Worm (Caenorhabditis elegans): ENCODE data around the gene lgc-43.

Gene lgc-43

ce11 chrIV:10628724-10629123 lies 50.3 kb downstream of the lgc-43 start, which contains the start of gene R09H10.5 (continued):
- TF ChIP-seq dmd-9 (GFP tag; IDR thresholded peaks at IDR 0.05) (no peak), Y105C5A.15 (GFP tag; IDR thresholded peaks at IDR 0.05) (no peak), mdt-29 (GFP tag; IDR thresholded peaks at IDR 0.05) (no peak), nhr-25 (tag; optimal IDR thresholded peaks at IDR 0.05; ENCODE audit: borderline replicate concordance, insufficient read depth) (no peak), tag-97 (GFP tag; IDR thresholded peaks at IDR 0.05) (no peak), mxl-2 (GFP tag; conservative IDR thresholded peaks at IDR 0.05) (no peak), nhr-42 (GFP tag; IDR thresholded peaks at IDR 0.05) (no peak), aha-1 (tag) (no peak), egl-27 (tag; optimal IDR thresholded peaks at IDR 0.05) (no peak), dmd-8 (GFP tag; IDR thresholded peaks at IDR 0.05) (no peak), madf-5 (GFP tag; IDR thresholded peaks at IDR 0.05) (no peak), daf-8 (GFP tag; IDR thresholded peaks at IDR 0.05) (no peak), nhr-10 (tag; optimal IDR thresholded peaks at IDR 0.05) (no peak), nhr-76 (tag; optimal IDR thresholded peaks at IDR 0.05) (no peak), nhr-41 (GFP tag; IDR thresholded peaks at IDR 0.05) (no peak), aly-2 (tag; optimal IDR thresholded peaks at IDR 0.05) (no peak), zfp-3 (GFP tag; conservative IDR thresholded peaks at IDR 0.05) (no peak), php-3 (GFP tag; IDR thresholded peaks at IDR 0.05) (peak; percentile 98), dpl-1 (GFP tag; optimal IDR thresholded peaks at IDR 0.05) (no peak), lir-3 (tag; optimal IDR thresholded peaks at IDR 0.05) (no peak), gei-8 (GFP tag; optimal IDR thresholded peaks at IDR 0.05) (no peak)

DNA sequence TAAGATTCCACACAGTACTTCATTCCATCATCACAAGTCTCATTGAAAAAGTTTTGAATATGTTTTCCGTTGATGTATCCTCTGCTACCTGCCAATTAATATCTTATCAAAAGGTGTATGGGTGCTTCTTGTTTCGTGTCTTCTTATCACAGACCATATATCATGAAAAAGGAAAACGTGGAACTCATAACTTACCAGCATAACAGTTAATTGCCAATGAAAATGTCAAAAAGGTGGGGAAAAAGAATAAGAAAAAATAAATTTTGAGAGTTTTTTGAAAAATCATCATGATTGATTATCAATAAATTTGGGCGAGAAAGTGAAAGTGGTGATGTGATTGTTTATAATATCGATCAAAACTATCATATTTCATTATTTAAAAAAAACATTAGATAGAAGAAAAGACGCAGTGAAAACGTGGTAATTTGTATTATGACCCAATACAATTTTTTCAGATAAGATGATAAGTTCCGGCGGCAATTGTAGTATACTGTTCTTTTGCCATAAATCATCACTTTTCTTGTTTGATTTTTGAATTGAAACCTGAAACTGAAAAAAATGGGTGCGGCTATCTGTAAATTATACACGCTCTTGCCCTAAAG lies 52.6 kb downstream of the lgc-43 start, which contains the start of gene F56C4.4:
Gene F56C4.4, minus strand, starts transcription at position 315 of the 602 bp plus-strand sequence.
- TF ChIP-seq aha-1 (tag) (peak; percentile 20), php-3 (GFP tag; IDR thresholded peaks at IDR 0.05) (peak; percentile 95), fos-1 (tag; optimal IDR thresholded peaks at IDR 0.05) (no peak), pha-4 (GFP tag; IDR thresholded peaks at IDR 0.05) (no peak), pha-4 (tag; optimal IDR thresholded peaks at IDR 0.05) (no peak), mxl-2 (GFP tag; conservative IDR thresholded peaks at IDR 0.05) (no peak), dmd-6 (GFP tag; IDR thresholded peaks at IDR 0.05) (peak; percentile 80), zfp-2 (tag; optimal IDR thresholded peaks at IDR 0.05) (no peak), nhr-48 (tag; optimal IDR thresholded peaks at IDR 0.05) (peak; percentile 61), daf-16 (GFP tag; optimal IDR thresholded peaks at IDR 0.05) (peak in 1 of 2 experiments; percentile 27), daf-16 (tag; optimal IDR thresholded peaks at IDR 0.05) (peak; percentile 53), lin-29 (GFP tag; IDR thresholded peaks at IDR 0.05) (no peak), daf-19 (GFP tag; conservative IDR thresholded peaks at IDR 0.05) (no peak), hlh-11 (tag; optimal IDR thresholded peaks at IDR 0.05) (peak; percentile 69), hmg-1.1 (GFP tag; IDR thresholded peaks at IDR 0.05) (no peak), nhr-6 (tag; optimal IDR thresholded peaks at IDR 0.05) (no peak), dve-1 (tag; optimal IDR thresholded peaks at IDR 0.05; ENCODE audit: insufficient read depth) (peak; percentile 58), daf-8 (GFP tag; IDR thresholded peaks at IDR 0.05) (no peak), T20F7.1 (GFP tag; optimal IDR thresholded peaks at IDR 0.05) (peak; percentile 53), cey-2 (tag; optimal IDR thresholded peaks at IDR 0.05; ENCODE audit: borderline replicate concordance, insufficient read depth) (peak; percentile 32), zip-11 (GFP tag; IDR thresholded peaks at IDR 0.05) (no peak), sdz-12 (GFP tag; optimal IDR thresholded peaks at IDR 0.05) (no peak), snpc-4 (tag; optimal IDR thresholded peaks at IDR 0.05) (no peak), nhr-102 (tag; optimal IDR thresholded peaks at IDR 0.05) (no peak), ceh-20 (GFP tag; IDR thresholded peaks at IDR 0.05) (peak; percentile 76), saeg-2 (GFP tag; IDR thresholded peaks at IDR 0.05) (no peak), nhr-28 (tag; optimal IDR thresholded peaks at IDR 0.05) (peak; percentile 54), madf-5 (GFP tag; IDR thresholded peaks at IDR 0.05) (no peak), nhr-77 (tag; optimal IDR thresholded peaks at IDR 0.05) (peak; percentile 30), snpc-1.2 (GFP tag; IDR thresholded peaks at IDR 0.05) (no peak), pqm-1 (tag; optimal IDR thresholded peaks at IDR 0.05) (peak; percentile 35), unc-130 (GFP tag; optimal IDR thresholded peaks at IDR 0.05) (no peak), ctbp-1 (GFP tag; IDR thresholded peaks at IDR 0.05) (no peak)

Measured in whole organism, L4 larva.